Worm (Caenorhabditis elegans): ENCODE measurements around the gene panl-2.

The panl-2 gene

DNA sequence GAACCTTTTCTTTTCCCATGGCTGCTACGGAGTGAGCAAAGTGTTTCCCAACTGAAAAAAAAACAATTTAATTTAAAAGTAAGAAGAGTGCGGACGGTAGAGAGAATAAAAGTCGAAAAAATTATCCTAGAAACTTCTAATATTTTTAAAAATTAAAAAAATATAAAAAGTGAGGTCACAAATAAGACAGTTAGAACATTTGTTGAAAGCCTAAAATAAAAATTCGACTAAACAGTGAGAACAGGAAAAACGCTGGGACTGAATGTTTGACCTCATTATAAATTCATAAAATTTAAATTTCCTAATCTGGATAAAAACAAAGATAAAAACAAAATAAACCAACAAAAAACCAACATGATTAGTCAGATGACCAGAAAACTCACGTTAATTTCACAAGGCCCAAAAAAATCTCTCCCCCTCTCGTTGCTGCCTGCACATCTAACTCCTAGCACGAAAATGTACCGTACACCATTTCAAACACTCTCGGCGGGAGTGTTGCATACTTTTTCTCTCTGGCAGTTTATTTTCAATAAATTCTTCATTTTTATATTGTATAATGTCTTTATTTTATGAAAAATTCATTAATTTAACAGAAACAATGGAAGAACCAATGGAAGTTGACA, 3.8 kb upstream of the panl-2 start, which contains the start of the genes eef-1A.1 and rfc-4 (continued):
- no peak for TF ChIP-seq lim-6 (tag; optimal IDR thresholded peaks at IDR 0.05)
- peak; percentile 19 for TF ChIP-seq hlh-8 (tag; optimal IDR thresholded peaks at IDR 0.05)
- TF ChIP-seq sox-2 (GFP tag; IDR thresholded peaks at IDR 0.05), result peak; percentile 48; the same call in 1 of the 2 replicates
- peak; percentile 94 for TF ChIP-seq hlh-30 (tag; optimal IDR thresholded peaks at IDR 0.05; ENCODE audit: insufficient read depth)
- peak; percentile 83 for TF ChIP-seq unc-42 (tag; optimal IDR thresholded peaks at IDR 0.05)
- TF ChIP-seq tbx-2 (tag; optimal IDR thresholded peaks at IDR 0.05), result peak; percentile 66
- TF ChIP-seq gmeb-2 (tag; optimal IDR thresholded peaks at IDR 0.05), result peak; percentile 48
- TF ChIP-seq hlh-13 (GFP tag; optimal IDR thresholded peaks at IDR 0.05), result no peak
- peak; percentile 72 for TF ChIP-seq dve-1 (tag; optimal IDR thresholded peaks at IDR 0.05)
- TF ChIP-seq odd-2 (tag; optimal IDR thresholded peaks at IDR 0.05), result peak; percentile 16
- peak; percentile 65 for TF ChIP-seq ets-4 (tag; optimal IDR thresholded peaks at IDR 0.05)
- TF ChIP-seq F13H6.1 (tag; optimal IDR thresholded peaks at IDR 0.05), result peak; percentile 36
- TF ChIP-seq ama-1 (optimal IDR thresholded peaks at IDR 0.05), result no peak
- TF ChIP-seq pha-2 (tag; optimal IDR thresholded peaks at IDR 0.05), result peak; percentile 0
- TF ChIP-seq pha-4 (tag; optimal IDR thresholded peaks at IDR 0.05), result no peak
- TF ChIP-seq rnt-1 (tag; optimal IDR thresholded peaks at IDR 0.05), result peak; percentile 34
- TF ChIP-seq syd-9 (tag; optimal IDR thresholded peaks at IDR 0.05), result peak; percentile 42
- TF ChIP-seq pag-3 (tag; optimal IDR thresholded peaks at IDR 0.05; ENCODE audit: borderline replicate concordance), result no peak
- no peak for TF ChIP-seq fkh-6 (tag; optimal IDR thresholded peaks at IDR 0.05)
- TF ChIP-seq C38D4.7 (GFP tag; optimal IDR thresholded peaks at IDR 0.05), result peak; percentile 16

ce11 chrIII:6970744-6971143, 2.8 kb upstream of the panl-2 start:
- TF ChIP-seq gmeb-2 (tag; optimal IDR thresholded peaks at IDR 0.05) (no peak), lim-6 (tag; optimal IDR thresholded peaks at IDR 0.05) (no peak), pha-2 (tag; optimal IDR thresholded peaks at IDR 0.05) (no peak), ceh-48 (tag; optimal IDR thresholded peaks at IDR 0.05) (no peak), mec-3 (tag; optimal IDR thresholded peaks at IDR 0.05; ENCODE audit: borderline replicate concordance) (no peak), elt-4 (tag; optimal IDR thresholded peaks at IDR 0.05) (no peak), nfya-1 (tag; optimal IDR thresholded peaks at IDR 0.05) (no peak), zip-5 (tag; optimal IDR thresholded peaks at IDR 0.05) (no peak), unc-55 (GFP tag; optimal IDR thresholded peaks at IDR 0.05) (no peak), npax-4 (tag; optimal IDR thresholded peaks at IDR 0.05) (no peak), hlh-8 (tag; optimal IDR thresholded peaks at IDR 0.05) (no peak)

- no peak for TF ChIP-seq ceh-18 (tag; optimal IDR thresholded peaks at IDR 0.05)
- no peak for TF ChIP-seq pros-1 (tag; optimal IDR thresholded peaks at IDR 0.05)
- no peak for TF ChIP-seq sox-4 (tag; optimal IDR thresholded peaks at IDR 0.05)
- no peak for TF ChIP-seq nhr-232 (tag; optimal IDR thresholded peaks at IDR 0.05)
- no peak for TF ChIP-seq ceh-19 (GFP tag; optimal IDR thresholded peaks at IDR 0.05)
- no peak for TF ChIP-seq ceh-6 (GFP tag; optimal IDR thresholded peaks at IDR 0.05)
- no peak for TF ChIP-seq hlh-6 (tag; optimal IDR thresholded peaks at IDR 0.05)
- no peak for TF ChIP-seq ets-4 (tag; optimal IDR thresholded peaks at IDR 0.05)
These were observed 1.9 kb upstream of the panl-2 start for ce11 chrIII:6969781-6970342.

DNA sequence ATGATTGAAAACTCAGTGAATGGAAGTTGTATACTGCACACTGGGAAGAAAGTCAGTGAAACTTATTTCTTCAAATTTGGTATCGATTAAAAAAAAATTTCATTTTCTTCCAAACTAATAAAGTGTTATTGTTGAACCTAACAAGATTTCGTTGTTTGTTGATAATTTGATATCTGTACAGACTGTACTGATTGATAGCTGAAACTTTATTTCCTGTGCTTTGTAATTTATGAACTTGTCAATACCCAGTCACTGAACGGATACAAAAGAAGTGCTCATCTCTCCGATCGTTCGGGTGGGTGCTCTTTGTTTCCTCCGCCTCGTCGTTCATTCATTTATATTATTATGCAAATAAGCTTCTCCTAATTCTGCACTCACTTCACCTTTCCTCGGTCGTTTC, 1.2 kb upstream of the panl-2 start, which contains the start of gene F31E3.12:
Gene F31E3.12 (plus strand): TSS at position 301 of the 400 bp plus-strand sequence.
- TF ChIP-seq ttx-3 (tag; optimal IDR thresholded peaks at IDR 0.05), result no peak
- TF ChIP-seq ceh-14 (tag; optimal IDR thresholded peaks at IDR 0.05), result no peak
- TF ChIP-seq ceh-30 (tag; optimal IDR thresholded peaks at IDR 0.05), result no peak
- TF ChIP-seq nfya-1 (tag; optimal IDR thresholded peaks at IDR 0.05), result no peak
- no peak for TF ChIP-seq ceh-19 (GFP tag; optimal IDR thresholded peaks at IDR 0.05)
- no peak for TF ChIP-seq ref-2 (tag; optimal IDR thresholded peaks at IDR 0.05)
- no peak for TF ChIP-seq tbx-7 (tag; optimal IDR thresholded peaks at IDR 0.05)
- no peak for TF ChIP-seq nhr-11 (tag; optimal IDR thresholded peaks at IDR 0.05)
- TF ChIP-seq hlh-13 (GFP tag; optimal IDR thresholded peaks at IDR 0.05), result no peak
- no peak for TF ChIP-seq ceh-22 (tag; optimal IDR thresholded peaks at IDR 0.05)

Data from whole organism, late embryonic.